Fruit fly (Drosophila melanogaster) whole organism, embryonic: ENCODE results near the gene rdog.

Experiments
- Bgb ChIP-seq: fragments of 200-800 bp; sonication (Bioruptor generic); IDR thresholded peaks from 2 replicates; pipeline ENCODE4 v1.3.6; 2022; ENCODE audit warnings: missing biosample characterization, missing genetic modification characterization; ENCODE audit not compliant: partially characterized antibody
- CG10147 ChIP-seq: fragments of 200-800 bp; sonication (Bioruptor generic); optimal IDR thresholded peaks from 2 replicates; lab custom pipeline; 2019; ENCODE audit warnings: missing biosample characterization, mild to moderate bottlenecking, missing genetic modification characterization, moderate library complexity
- CG10543 ChIP-seq: fragments of 200-800 bp; sonication (Bioruptor generic); optimal IDR thresholded peaks from 3 replicates; lab custom pipeline; 2017; ENCODE audit warnings: missing biosample characterization, mild to moderate bottlenecking, missing genetic modification characterization, moderate library complexity
- CG11504 ChIP-seq: fragments of 200-800 bp; sonication (Bioruptor generic); optimal IDR thresholded peaks from 3 replicates; lab custom pipeline; 2019; ENCODE audit warnings: missing biosample characterization, mild to moderate bottlenecking, missing genetic modification characterization, moderate library complexity
- CG13287 ChIP-seq: fragments of 200-800 bp; sonication (Bioruptor generic); IDR thresholded peaks from 2 replicates; pipeline ENCODE4 v1.3.6; 2022; ENCODE audit warnings: missing biosample characterization, missing genetic modification characterization; ENCODE audit not compliant: partially characterized antibody
- CG14860 ChIP-seq: fragments of 200-800 bp; sonication (Bioruptor generic); IDR thresholded peaks from 3 replicates; pipeline ENCODE4 v1.3.6; 2022; ENCODE audit warnings: missing biosample characterization, missing genetic modification characterization; ENCODE audit not compliant: partially characterized antibody
- CG17186 ChIP-seq: fragments of 200-800 bp; sonication (Bioruptor generic); optimal IDR thresholded peaks from 3 replicates; lab custom pipeline; 2017; ENCODE audit warnings: missing biosample characterization, missing genetic modification reagents, missing genetic modification characterization
- CG1832 ChIP-seq: fragments of 200-800 bp; sonication (Bioruptor generic); optimal IDR thresholded peaks from 2 replicates; lab custom pipeline; 2017; ENCODE audit warnings: missing biosample characterization, mild to moderate bottlenecking, missing genetic modification characterization, inconsistent platforms
- CG2116 ChIP-seq: fragments of 200-800 bp; sonication (Bioruptor generic); optimal IDR thresholded peaks from 3 replicates; lab custom pipeline; 2018; ENCODE audit warnings: missing biosample characterization, mild to moderate bottlenecking, missing genetic modification characterization
- CG34224 ChIP-seq: fragments of 200-800 bp; sonication (Bioruptor generic); IDR thresholded peaks from 3 replicates; pipeline ENCODE4 v1.3.6; 2022; ENCODE audit warnings: missing biosample characterization, missing genetic modification characterization; ENCODE audit not compliant: partially characterized antibody
- CG3995 ChIP-seq: fragments of 200-800 bp; sonication (Bioruptor generic); optimal IDR thresholded peaks from 3 replicates; lab custom pipeline; 2016; ENCODE audit warnings: missing biosample characterization, missing genetic modification characterization
- CG42726 ChIP-seq: fragments of 200-800 bp; sonication (Bioruptor generic); IDR thresholded peaks from 2 replicates; pipeline ENCODE4 v1.3.6; 2022; ENCODE audit warnings: missing biosample characterization, missing genetic modification characterization; ENCODE audit not compliant: partially characterized antibody
- CG4617 ChIP-seq: fragments of 200-800 bp; sonication (Bioruptor generic); optimal IDR thresholded peaks from 3 replicates; lab custom pipeline; 2016; ENCODE audit warnings: missing biosample characterization, missing genetic modification characterization, borderline replicate concordance
- CG6791 ChIP-seq: fragments of 200-800 bp; sonication (Bioruptor generic); IDR thresholded peaks from 3 replicates; pipeline ENCODE4 v1.3.6; 2022; ENCODE audit warnings: missing biosample characterization, missing genetic modification characterization; ENCODE audit not compliant: partially characterized antibody
- CG6854 ChIP-seq: fragments of 200-800 bp; sonication (Bioruptor generic); optimal IDR thresholded peaks from 3 replicates; lab custom pipeline; 2017; ENCODE audit warnings: missing biosample characterization, mild to moderate bottlenecking, missing genetic modification characterization
- CG7786 ChIP-seq: fragments of 200-800 bp; sonication (Bioruptor generic); optimal IDR thresholded peaks from 2 replicates; lab custom pipeline; 2016; ENCODE audit warnings: missing biosample characterization, missing genetic modification characterization
- CG8290 ChIP-seq, 3 experiments: fragments of 200-800 bp; sonication (Bioruptor generic); optimal IDR thresholded peaks; 2 replicates each; lab custom pipeline; 2016 to 2019; ENCODE audit warnings: missing biosample characterization in 3 of 3, missing genetic modification characterization in 3 of 3, mild to moderate bottlenecking in 2 of 3, moderate library complexity in 1 of 3
- Deaf1 ChIP-seq: fragments of 200-800 bp; optimal IDR thresholded peaks from 3 replicates; lab custom pipeline; 2019; ENCODE audit warnings: missing biosample characterization, mild to moderate bottlenecking, missing genetic modification characterization, moderate library complexity
- Dfd ChIP-seq, 2 experiments: fragments of >200 bp; optimal IDR thresholded peaks; 2 replicates each; lab custom pipeline; 2017; ENCODE audit warnings: missing biosample characterization in 2 of 2, missing genetic modification characterization in 2 of 2
- Dll ChIP-seq: fragments of 200-800 bp; sonication (Bioruptor generic); IDR thresholded peaks from 4 replicates; pipeline ENCODE4 v1.3.6; 2022; ENCODE audit warnings: missing biosample characterization, missing genetic modification characterization; ENCODE audit not compliant: partially characterized antibody
- Fer1 ChIP-seq: fragments of 200-800 bp; sonication (Bioruptor generic); optimal IDR thresholded peaks from 2 replicates; lab custom pipeline; 2017; ENCODE audit warnings: missing biosample characterization, mild to moderate bottlenecking, missing genetic modification characterization
- Fer2 ChIP-seq: fragments of 200-800 bp; sonication (Bioruptor generic); optimal IDR thresholded peaks from 2 replicates; lab custom pipeline; 2018; ENCODE audit warnings: missing biosample characterization, mild to moderate bottlenecking, missing genetic modification characterization, moderate library complexity
- HmgZ ChIP-seq: fragments of 200-800 bp; sonication (Bioruptor generic); optimal IDR thresholded peaks from 2 replicates; lab custom pipeline; 2018; ENCODE audit warnings: missing biosample characterization, mild to moderate bottlenecking, missing genetic modification characterization
- Hsf ChIP-seq: fragments of 200-800 bp; sonication (Bioruptor generic); optimal IDR thresholded peaks from 3 replicates; lab custom pipeline; 2016; ENCODE audit warnings: missing biosample characterization, missing genetic modification characterization
- Nf-YB ChIP-seq: fragments of 200-800 bp; sonication (Bioruptor generic); optimal IDR thresholded peaks from 3 replicates; lab custom pipeline; 2019; ENCODE audit warnings: missing biosample characterization, mild to moderate bottlenecking, missing genetic modification characterization, moderate library complexity
- NfI ChIP-seq: fragments of 200-800 bp; sonication (Bioruptor generic); optimal IDR thresholded peaks from 3 replicates; lab custom pipeline; 2018; ENCODE audit warnings: missing biosample characterization, mild to moderate bottlenecking, missing genetic modification characterization, moderate library complexity
- Optix ChIP-seq: fragments of 200-800 bp; sonication (Bioruptor generic); IDR thresholded peaks from 3 replicates; pipeline ENCODE4 v1.3.6; 2022; ENCODE audit warnings: missing biosample characterization, missing genetic modification characterization
- Ptx1 ChIP-seq: fragments of 200-800 bp; sonication (Bioruptor generic); IDR thresholded peaks from 2 replicates; pipeline ENCODE4 v1.3.6; 2022; ENCODE audit warnings: missing biosample characterization, missing genetic modification characterization
- amos ChIP-seq: fragments of 200-800 bp; sonication (Bioruptor generic); IDR thresholded peaks from 2 replicates; pipeline ENCODE4 v1.3.6; 2022; ENCODE audit warnings: missing biosample characterization, missing genetic modification characterization; ENCODE audit not compliant: partially characterized antibody
- bcd ChIP-seq: fragments of 200-800 bp; sonication (Bioruptor generic); optimal IDR thresholded peaks from 2 replicates; lab custom pipeline; 2017; ENCODE audit warnings: missing biosample characterization, mild to moderate bottlenecking, missing genetic modification characterization
- bowl ChIP-seq: fragments of 200-800 bp; sonication (Bioruptor generic); IDR thresholded peaks from 2 replicates; pipeline ENCODE4 v1.3.6; 2022; ENCODE audit warnings: missing biosample characterization, missing genetic modification characterization
- chif ChIP-seq, 2 experiments: fragments of 200-800 bp; sonication (Bioruptor generic); optimal IDR thresholded peaks; 3 replicates each; lab custom pipeline; 2016; ENCODE audit warnings: missing biosample characterization in 2 of 2, missing genetic modification characterization in 2 of 2
- crol ChIP-seq: fragments of 200-800 bp; sonication (Bioruptor generic); IDR thresholded peaks from 2 replicates; pipeline ENCODE4 v1.3.6; 2022; ENCODE audit warnings: missing biosample characterization, missing genetic modification characterization
- crp ChIP-seq, 2 experiments: fragments of 200-800 bp; sonication (Bioruptor generic); optimal IDR thresholded peaks; 2 replicates in 1 of 2; 3 replicates in 1 of 2; lab custom pipeline; 2017; ENCODE audit warnings: missing biosample characterization in 2 of 2, missing genetic modification characterization in 2 of 2, mild to moderate bottlenecking in 1 of 2, moderate library complexity in 1 of 2
- cwo ChIP-seq: fragments of 200-800 bp; sonication (Bioruptor generic); optimal IDR thresholded peaks from 3 replicates; lab custom pipeline; 2017; ENCODE audit warnings: missing biosample characterization, missing genetic modification characterization, mild to moderate bottlenecking, moderate library complexity, missing genetic modification reagents
- da ChIP-seq: fragments of 200-800 bp; sonication (Bioruptor generic); optimal IDR thresholded peaks from 2 replicates; lab custom pipeline; 2016; ENCODE audit warnings: missing biosample characterization, missing genetic modification characterization
- gcm2 ChIP-seq: fragments of 200-800 bp; sonication (Bioruptor generic); optimal IDR thresholded peaks from 2 replicates; lab custom pipeline; 2016; ENCODE audit warnings: missing biosample characterization, missing genetic modification characterization
- gsb-n ChIP-seq: fragments of 200-800 bp; sonication (Bioruptor generic); optimal IDR thresholded peaks from 3 replicates; lab custom pipeline; 2018; ENCODE audit warnings: missing biosample characterization, mild to moderate bottlenecking, missing genetic modification characterization
- her ChIP-seq: fragments of 200-800 bp; sonication (Bioruptor generic); optimal IDR thresholded peaks from 2 replicates; lab custom pipeline; 2016; ENCODE audit warnings: missing biosample characterization, missing genetic modification characterization
- mam ChIP-seq: fragments of 200-800 bp; sonication (Bioruptor generic); optimal IDR thresholded peaks from 3 replicates; lab custom pipeline; 2016; ENCODE audit warnings: missing biosample characterization, missing genetic modification characterization
- onecut ChIP-seq: fragments of 200-800 bp; sonication (Bioruptor generic); IDR thresholded peaks from 2 replicates; pipeline ENCODE4 v1.3.6; 2022; ENCODE audit warnings: missing biosample characterization, missing genetic modification characterization
- run ChIP-seq: fragments of 200-800 bp; sonication (Bioruptor generic); optimal IDR thresholded peaks from 3 replicates; lab custom pipeline; 2018; ENCODE audit warnings: missing biosample characterization, mild to moderate bottlenecking, missing genetic modification characterization
- salm ChIP-seq: fragments of 200-800 bp; sonication (Bioruptor generic); optimal IDR thresholded peaks from 2 replicates; lab custom pipeline; 2018; ENCODE audit warnings: missing biosample characterization, mild to moderate bottlenecking, missing genetic modification characterization
- shn ChIP-seq: fragments of 200-800 bp; sonication (Bioruptor generic); optimal IDR thresholded peaks from 3 replicates; lab custom pipeline; 2016; ENCODE audit warnings: missing biosample characterization, missing genetic modification characterization
- sim ChIP-seq: fragments of 200-800 bp; sonication (Bioruptor generic); IDR thresholded peaks from 2 replicates; pipeline ENCODE4 v1.3.6; 2022; ENCODE audit warnings: missing biosample characterization, missing genetic modification characterization
- tx ChIP-seq: fragments of 200-800 bp; sonication (Bioruptor generic); optimal IDR thresholded peaks from 2 replicates; lab custom pipeline; 2016; ENCODE audit warnings: missing biosample characterization, missing genetic modification characterization
- wek ChIP-seq: fragments of 200-800 bp; sonication (Bioruptor generic); optimal IDR thresholded peaks from 3 replicates; lab custom pipeline; 2018; ENCODE audit warnings: missing biosample characterization, mild to moderate bottlenecking, missing genetic modification characterization, moderate library complexity
- wor ChIP-seq: fragments of 200-800 bp; sonication (Bioruptor generic); IDR thresholded peaks from 2 replicates; pipeline ENCODE4 v1.3.6; 2022; ENCODE audit warnings: missing biosample characterization, missing genetic modification characterization
- zen ChIP-seq: fragments of 200-800 bp; sonication (Bioruptor generic); optimal IDR thresholded peaks from 3 replicates; lab custom pipeline; 2018; ENCODE audit warnings: missing biosample characterization, mild to moderate bottlenecking, missing genetic modification characterization, moderate library complexity

rdog gene

dm6 chr3R:29153197-29153644 lies 4.7 kb upstream of the rdog start, which contains the start of the genes Slbp and Rpn2 (continued):
- TF ChIP-seq mam (GFP tag; lab: Kevin White, UChicago) (peak; percentile 70), CG6791 (GFP tag; lab: Robert Waterston, UW) (peak; percentile 92), CG1832 (GFP tag; lab: Kevin White, UChicago) (no peak), CG10147 (GFP tag; lab: Kevin White, UChicago) (peak; percentile 48), sim (GFP tag; lab: Robert Waterston, UW) (no peak), crol (GFP tag; lab: Robert Waterston, UW) (no peak), wek (GFP tag; lab: Kevin White, UChicago) (no peak), gcm2 (GFP tag; lab: Kevin White, UChicago) (no peak), CG14860 (GFP tag; lab: Robert Waterston, UW) (peak; percentile 84), Optix (GFP tag; lab: Robert Waterston, UW) (no peak), Fer2 (tag; lab: Kevin White, UChicago) (no peak), cwo (GFP tag; lab: Kevin White, UChicago) (no peak), CG7786 (peak; percentile 55), zen (tag; lab: Kevin White, UChicago) (peak; percentile 35), Bgb (GFP tag; lab: Robert Waterston, UW) (peak; percentile 95), Ptx1 (GFP tag; lab: Robert Waterston, UW) (no peak), shn (GFP tag; lab: Kevin White, UChicago) (peak; percentile 57), CG17186 (peak; percentile 90), tx (GFP tag; lab: Kevin White, UChicago) (peak; percentile 35), Hsf (GFP tag; lab: Kevin White, UChicago) (peak; percentile 64), CG6854 (GFP tag; lab: Kevin White, UChicago) (no peak), CG13287 (GFP tag; lab: Robert Waterston, UW) (peak; percentile 98), CG8290 (GFP tag; optimal IDR thresholded peaks at IDR 0.05; lab: Kevin White, UChicago) (peak; percentile 54), CG8290 (tag; optimal IDR thresholded peaks at IDR 0.05; lab: Kevin White, UChicago) (peak in 1 of 2 experiments; percentile 64), NfI (peak; percentile 55), wor (GFP tag; lab: Robert Waterston, UW) (no peak), CG2116 (GFP tag; lab: Kevin White, UChicago) (peak; percentile 95), salm (no peak), onecut (0 out of 2 replicates have a peak, but pooled peaks have one; percentile 21), Dll (GFP tag; lab: Robert Waterston, UW) (peak; percentile 97), CG11504 (peak; percentile 51), run (no peak), amos (GFP tag; lab: Robert Waterston, UW) (peak; percentile 94), Fer1 (GFP tag; lab: Kevin White, UChicago) (peak; percentile 68), CG4617 (peak; percentile 89), Dfd (GFP tag; optimal IDR thresholded peaks at IDR 0.05; lab: Kevin White, UChicago) (no peak), gsb-n (tag; lab: Kevin White, UChicago) (no peak), HmgZ (tag; lab: Kevin White, UChicago) (peak; percentile 88), da (no peak), her (peak; percentile 41), CG42726 (GFP tag; lab: Robert Waterston, UW) (peak; percentile 87), Nf-YB (GFP tag; lab: Kevin White, UChicago) (no peak), CG10543 (GFP tag; lab: Kevin White, UChicago) (peak; percentile 21), bcd (peak; percentile 28), chif (GFP tag; optimal IDR thresholded peaks at IDR 0.05; lab: Kevin White, UChicago) (peak; percentile 20 to 36), CG34224 (peak; percentile 97), bowl (no peak), CG3995 (peak; percentile 41), crp (GFP tag; optimal IDR thresholded peaks at IDR 0.05; lab: Kevin White, UChicago) (peak in 1 of 2 experiments; percentile 35), Deaf1 (tag; lab: Kevin White, UChicago) (peak; percentile 36)
